Worm (Caenorhabditis elegans) whole organism, late embryonic: ENCODE data around the gene srx-46.

Experiments
- ceh-9 ChIP-seq: sonication (generic microtip); optimal IDR thresholded peaks from 2 replicates; lab custom pipeline; 2016; ENCODE audit warnings: mild to moderate bottlenecking, missing genetic modification characterization, inconsistent platforms, missing compliant biosample characterization
- elt-4 ChIP-seq: sonication (generic microtip); optimal IDR thresholded peaks from 2 replicates; lab custom pipeline; 2016; ENCODE audit warnings: missing genetic modification characterization, missing compliant biosample characterization
- hlh-6 ChIP-seq: sonication (generic microtip); optimal IDR thresholded peaks from 2 replicates; lab custom pipeline; 2016; ENCODE audit warnings: missing genotype, missing genetic modification characterization, missing compliant biosample characterization
- odd-2 ChIP-seq: sonication (generic microtip); optimal IDR thresholded peaks from 2 replicates; lab custom pipeline; 2017; ENCODE audit warnings: antibody characterized with exemption, mild to moderate bottlenecking, missing genetic modification characterization, missing compliant biosample characterization
- pha-4 ChIP-seq: fragments of 150-350 bp; optimal IDR thresholded peaks from 2 replicates; lab custom pipeline; 2018; ENCODE audit warnings: missing biosample characterization, missing genetic modification reagents, missing genetic modification characterization
- tbx-2 ChIP-seq: sonication (generic microtip); optimal IDR thresholded peaks from 2 replicates; lab custom pipeline; 2016; ENCODE audit warnings: missing genetic modification characterization, missing compliant biosample characterization

- TF ChIP-seq elt-4 (tag; lab: Kevin White, UChicago): no peak
- no peak for TF ChIP-seq hlh-6
- TF ChIP-seq tbx-2 (tag; lab: Kevin White, UChicago): no peak
- TF ChIP-seq ceh-9 (tag; lab: Kevin White, UChicago): no peak
- no peak for TF ChIP-seq pha-4
- no peak for TF ChIP-seq odd-2 (tag; lab: Kevin White, UChicago)
Observed at ce11 chrV:9349687-9350086, 3.4 kb upstream of the srx-46 start, which contains the start of gene srx-47.
